Worm (Caenorhabditis elegans): ENCODE results near the gene K10H10.4.

DNA sequence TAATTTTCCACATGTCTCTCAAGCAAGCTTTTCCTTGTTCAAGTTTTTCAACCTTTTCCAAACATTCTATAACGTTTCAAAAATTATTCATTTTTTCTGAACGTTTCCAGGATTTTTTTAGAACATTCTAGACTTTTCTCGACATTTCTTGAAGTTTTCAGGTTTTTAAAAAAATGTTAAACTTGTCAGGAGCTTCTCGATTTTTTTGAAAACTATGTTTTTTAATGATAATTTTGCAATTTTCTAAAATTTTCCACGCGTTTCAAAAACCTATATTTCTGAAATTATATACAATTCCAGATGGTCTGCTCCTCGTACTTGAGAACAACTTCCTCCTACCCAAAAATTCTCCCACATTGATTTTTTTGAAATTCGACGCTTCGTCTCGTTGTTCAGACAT is 44.9 kb upstream of the K10H10.4 start, which contains the start of gene dmsr-6:
- TF ChIP-seq snpc-4 (GFP tag; optimal IDR thresholded peaks at IDR 0.05) (no peak), snpc-4 (tag; optimal IDR thresholded peaks at IDR 0.05) (no peak), let-526 (GFP tag; IDR thresholded peaks at IDR 0.05) (no peak), mes-4 (tag; optimal IDR thresholded peaks at IDR 0.05) (no peak), unc-62 (GFP tag; optimal IDR thresholded peaks at IDR 0.05) (no peak), mxl-1 (tag; optimal IDR thresholded peaks at IDR 0.05) (no peak), dpff-1 (tag; optimal IDR thresholded peaks at IDR 0.05) (no peak), F49E8.2 (tag; optimal IDR thresholded peaks at IDR 0.05; ENCODE audit: insufficient read depth) (no peak), him-1 (tag; optimal IDR thresholded peaks at IDR 0.05) (no peak), F39B2.1 (GFP tag; IDR thresholded peaks at IDR 0.05) (no peak), mcd-1 (GFP tag; IDR thresholded peaks at IDR 0.05) (no peak)
